Worm (Caenorhabditis elegans): ENCODE data around the gene sfxn-5.

The sfxn-5 gene

ce11 chrII:8128273-8129039, 23.6 kb upstream of the sfxn-5 start (continued):
- TF ChIP-seq nhr-76 (tag; optimal IDR thresholded peaks at IDR 0.05) (no peak), daf-19 (GFP tag; conservative IDR thresholded peaks at IDR 0.05) (no peak), skn-1 (tag; optimal IDR thresholded peaks at IDR 0.05) (no peak), spr-1 (tag; optimal IDR thresholded peaks at IDR 0.05) (no peak), fos-1 (tag; optimal IDR thresholded peaks at IDR 0.05) (no peak), ztf-11 (tag; optimal IDR thresholded peaks at IDR 0.05) (no peak), madf-5 (GFP tag; IDR thresholded peaks at IDR 0.05) (no peak), Y5F2A.4 (GFP tag; optimal IDR thresholded peaks at IDR 0.05) (no peak), jun-1 (tag; optimal IDR thresholded peaks at IDR 0.05) (no peak), mes-2 (tag; optimal IDR thresholded peaks at IDR 0.05; ENCODE audit: poor library complexity, severe bottlenecking) (peak; percentile 66), sdz-12 (GFP tag; optimal IDR thresholded peaks at IDR 0.05) (no peak), mxl-3 (GFP tag; optimal IDR thresholded peaks at IDR 0.05) (peak; percentile 74), ces-1 (GFP tag; optimal IDR thresholded peaks at IDR 0.05) (no peak)

ce11 chrII:8127794-8128193, 22.9 kb upstream of the sfxn-5 start:
- no peak for TF ChIP-seq nhr-237 (tag; optimal IDR thresholded peaks at IDR 0.05)
- no peak for TF ChIP-seq ZK337.2 (GFP tag; IDR thresholded peaks at IDR 0.05)
- no peak for TF ChIP-seq duxl-1 (tag; optimal IDR thresholded peaks at IDR 0.05; ENCODE audit: poor library complexity)
- no peak for TF ChIP-seq dmd-9 (GFP tag; IDR thresholded peaks at IDR 0.05)
- no peak for TF ChIP-seq hlh-11 (tag; optimal IDR thresholded peaks at IDR 0.05)
- TF ChIP-seq fos-1 (tag; optimal IDR thresholded peaks at IDR 0.05) = no peak
- no peak for TF ChIP-seq lir-3 (tag; optimal IDR thresholded peaks at IDR 0.05)
- TF ChIP-seq pha-4 (GFP tag; IDR thresholded peaks at IDR 0.05) = no peak
- TF ChIP-seq pha-4 (tag; optimal IDR thresholded peaks at IDR 0.05) = no peak
- no peak for TF ChIP-seq rbr-2 (tag; optimal IDR thresholded peaks at IDR 0.05)
- TF ChIP-seq madf-9 (GFP tag; conservative IDR thresholded peaks at IDR 0.05) = no peak
- TF ChIP-seq sdz-12 (GFP tag; optimal IDR thresholded peaks at IDR 0.05) = no peak
- TF ChIP-seq ceh-32 (tag; optimal IDR thresholded peaks at IDR 0.05; ENCODE audit: poor library complexity) = no peak
- no peak for TF ChIP-seq tra-1 (GFP tag; IDR thresholded peaks at IDR 0.05)
- no peak for TF ChIP-seq Y5F2A.4 (GFP tag; optimal IDR thresholded peaks at IDR 0.05)
- TF ChIP-seq zip-2 (tag; optimal IDR thresholded peaks at IDR 0.05) = no peak
- no peak for TF ChIP-seq attf-4 (tag; optimal IDR thresholded peaks at IDR 0.05)
- TF ChIP-seq nhr-77 (tag; optimal IDR thresholded peaks at IDR 0.05) = no peak
- TF ChIP-seq dmd-6 (GFP tag; IDR thresholded peaks at IDR 0.05) = no peak
- TF ChIP-seq lin-29 (GFP tag; IDR thresholded peaks at IDR 0.05) = no peak

ce11 chrII:8127290-8127689, 22.4 kb upstream of the sfxn-5 start:
- TF ChIP-seq mdt-29 (GFP tag; IDR thresholded peaks at IDR 0.05) (no peak), zip-11 (GFP tag; IDR thresholded peaks at IDR 0.05) (no peak), skn-1 (tag; optimal IDR thresholded peaks at IDR 0.05) (no peak), mxl-3 (GFP tag; optimal IDR thresholded peaks at IDR 0.05) (peak; percentile 73), Y5F2A.4 (GFP tag; optimal IDR thresholded peaks at IDR 0.05) (no peak), T26A8.4 (GFP tag; IDR thresholded peaks at IDR 0.05) (no peak), arid-1 (GFP tag; conservative IDR thresholded peaks at IDR 0.05) (no peak), duxl-1 (tag; optimal IDR thresholded peaks at IDR 0.05; ENCODE audit: poor library complexity) (peak; percentile 22), mes-2 (tag; optimal IDR thresholded peaks at IDR 0.05; ENCODE audit: poor library complexity, severe bottlenecking) (peak; percentile 54), nhr-10 (tag; optimal IDR thresholded peaks at IDR 0.05) (peak; percentile 4), R02D3.7 (tag; optimal IDR thresholded peaks at IDR 0.05) (no peak), daf-16 (GFP tag; optimal IDR thresholded peaks at IDR 0.05) (no peak), daf-16 (tag; optimal IDR thresholded peaks at IDR 0.05) (peak; percentile 84), mep-1 (tag; optimal IDR thresholded peaks at IDR 0.05) (peak; percentile 29), hif-1 (tag; optimal IDR thresholded peaks at IDR 0.05) (no peak), nhr-102 (tag; optimal IDR thresholded peaks at IDR 0.05) (peak; percentile 5), nhr-41 (GFP tag; IDR thresholded peaks at IDR 0.05) (no peak), php-3 (GFP tag; IDR thresholded peaks at IDR 0.05) (peak; percentile 23; the same call in 1 of the 2 replicates), hmg-1.1 (GFP tag; IDR thresholded peaks at IDR 0.05) (no peak), daf-8 (GFP tag; IDR thresholded peaks at IDR 0.05) (no peak), ama-1 (optimal IDR thresholded peaks at IDR 0.05) (no peak), daf-12 (tag; optimal IDR thresholded peaks at IDR 0.05) (no peak), nhr-28 (tag; optimal IDR thresholded peaks at IDR 0.05) (peak; percentile 96), nhr-6 (tag; optimal IDR thresholded peaks at IDR 0.05) (no peak)
